Fruit fly (Drosophila melanogaster): ENCODE measurements around the gene CG13999.
A peak's percentile ranks its signal among the peaks of the same experiment; 100 is the strongest.

The CG13999 gene

DNA sequence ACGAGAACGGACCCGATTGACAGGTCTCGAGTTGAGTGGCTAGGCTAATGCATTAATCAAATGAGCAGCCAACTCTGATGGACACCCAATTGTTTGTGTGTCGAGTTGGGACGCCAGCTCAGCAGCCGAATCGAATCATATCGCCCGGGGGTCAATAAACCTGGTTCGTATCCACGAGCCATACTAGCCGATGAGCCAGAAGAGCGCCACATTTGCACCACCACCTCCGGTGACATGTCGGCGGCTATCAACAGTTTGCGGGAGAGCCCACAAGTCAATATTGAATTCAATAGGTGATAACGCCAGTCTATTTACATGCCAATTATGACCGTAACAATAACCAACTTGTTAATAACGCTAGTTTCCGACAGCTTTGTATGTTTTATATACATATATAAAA lies 17.9 kb upstream of the CG13999 start (continued):
- no peak for TF ChIP-seq Aef1 (GFP tag; IDR thresholded peaks at IDR 0.05)
- TF ChIP-seq CG17568 (GFP tag; optimal IDR thresholded peaks at IDR 0.05), result peak; percentile 69
- TF ChIP-seq dmrt99B (tag; optimal IDR thresholded peaks at IDR 0.05), result peak; percentile 48
- no peak for TF ChIP-seq usp (GFP tag; optimal IDR thresholded peaks at IDR 0.05)
- TF ChIP-seq CG17612 (GFP tag; IDR thresholded peaks at IDR 0.05), result no peak
- peak; percentile 35 for TF ChIP-seq CG11504 (tag; optimal IDR thresholded peaks at IDR 0.05)
- TF ChIP-seq dysf (GFP tag; IDR thresholded peaks at IDR 0.05), result peak; percentile 15; the same call in 1 of the 3 replicates
- no peak for TF ChIP-seq ftz-f1 (GFP tag; optimal IDR thresholded peaks at IDR 0.05)
- TF ChIP-seq Ptx1 (GFP tag; IDR thresholded peaks at IDR 0.05), result no peak
- peak; percentile 47 for TF ChIP-seq Fer2 (tag; optimal IDR thresholded peaks at IDR 0.05)
- TF ChIP-seq CG2202 (tag; optimal IDR thresholded peaks at IDR 0.05), result peak; percentile 52
- TF ChIP-seq vvl (GFP tag; IDR thresholded peaks at IDR 0.05), result no peak
- TF ChIP-seq CG16863 (GFP tag; optimal IDR thresholded peaks at IDR 0.05), result no peak
- peak; percentile 79 for TF ChIP-seq Asciz (GFP tag; optimal IDR thresholded peaks at IDR 0.05)
- no peak for TF ChIP-seq Usf (GFP tag; optimal IDR thresholded peaks at IDR 0.05)
- no peak for TF ChIP-seq grn (GFP tag; optimal IDR thresholded peaks at IDR 0.05)
- no peak for TF ChIP-seq eyg (GFP tag; optimal IDR thresholded peaks at IDR 0.05)
- no peak for TF ChIP-seq trh (GFP tag; optimal IDR thresholded peaks at IDR 0.05)
- TF ChIP-seq sd (tag; optimal IDR thresholded peaks at IDR 0.05), result peak; percentile 42
- TF ChIP-seq CG9876 (GFP tag; optimal IDR thresholded peaks at IDR 0.05), result no peak
- peak; percentile 39; the same call in 1 of the 2 replicates for TF ChIP-seq ara (GFP tag; IDR thresholded peaks at IDR 0.05)
- peak; percentile 64; the same call in 1 of the 2 replicates for TF ChIP-seq HLH3B (GFP tag; IDR thresholded peaks at IDR 0.05)
- TF ChIP-seq repo (GFP tag; optimal IDR thresholded peaks at IDR 0.05), result no peak
- TF ChIP-seq CG10431 (GFP tag; optimal IDR thresholded peaks at IDR 0.05), result peak; percentile 40
- TF ChIP-seq NC2α (GFP tag; optimal IDR thresholded peaks at IDR 0.05), result no peak
- no peak for TF ChIP-seq CG12236 (GFP tag; optimal IDR thresholded peaks at IDR 0.05)
- peak; percentile 84 for TF ChIP-seq CG12071 (GFP tag; optimal IDR thresholded peaks at IDR 0.05)
- peak; percentile 27 for TF ChIP-seq her (GFP tag; optimal IDR thresholded peaks at IDR 0.05)
- TF ChIP-seq CG8359 (GFP tag; optimal IDR thresholded peaks at IDR 0.05; ENCODE audit: borderline replicate concordance), result no peak
- no peak for TF ChIP-seq gsb (GFP tag; IDR thresholded peaks at IDR 0.05)
- TF ChIP-seq CG15601 (tag; optimal IDR thresholded peaks at IDR 0.05), result peak; percentile 82
- TF ChIP-seq D (optimal IDR thresholded peaks at IDR 0.05), result no peak
- peak; percentile 46 for TF ChIP-seq D (GFP tag; optimal IDR thresholded peaks at IDR 0.05)
- peak; percentile 78 for TF ChIP-seq CrebB (tag; optimal IDR thresholded peaks at IDR 0.05)
- TF ChIP-seq Mrtf (GFP tag; IDR thresholded peaks at IDR 0.05), result no peak
- no peak for TF ChIP-seq knrl (GFP tag; IDR thresholded peaks at IDR 0.05; ENCODE audit: partially characterized antibody)
- TF ChIP-seq NfI (GFP tag; optimal IDR thresholded peaks at IDR 0.05), result peak; percentile 45
- peak; percentile 14 for TF ChIP-seq ewg (GFP tag; optimal IDR thresholded peaks at IDR 0.05)
- no peak for TF ChIP-seq crc (GFP tag; optimal IDR thresholded peaks at IDR 0.05)
- TF ChIP-seq CG17385 (GFP tag; optimal IDR thresholded peaks at IDR 0.05), result peak; percentile 67
- peak; percentile 61; the same call in 1 of the 2 replicates for TF ChIP-seq Atf6 (GFP tag; IDR thresholded peaks at IDR 0.05)
- peak; percentile 59 for TF ChIP-seq gem (tag; optimal IDR thresholded peaks at IDR 0.05)
- TF ChIP-seq hkb (optimal IDR thresholded peaks at IDR 0.05), result no peak
- TF ChIP-seq hkb (GFP tag; IDR thresholded peaks at IDR 0.05), result peak; percentile 75
- TF ChIP-seq CG8924 (tag; optimal IDR thresholded peaks at IDR 0.05), result peak; percentile 59
- TF ChIP-seq Taf1 (GFP tag; IDR thresholded peaks at IDR 0.05), result no peak
- TF ChIP-seq onecut (GFP tag; IDR thresholded peaks at IDR 0.05), result peak; percentile 66
- no peak for TF ChIP-seq Dad (GFP tag; optimal IDR thresholded peaks at IDR 0.05)
- TF ChIP-seq luna (GFP tag; optimal IDR thresholded peaks at IDR 0.05), result no peak
- TF ChIP-seq Dll (GFP tag; IDR thresholded peaks at IDR 0.05; ENCODE audit: partially characterized antibody), result no peak
- peak; percentile 74 for TF ChIP-seq CG3281 (GFP tag; optimal IDR thresholded peaks at IDR 0.05)
- peak in 1 of 2 experiments; percentile 27 for TF ChIP-seq Eip74EF (GFP tag; optimal IDR thresholded peaks at IDR 0.05)
